Fruit fly (Drosophila melanogaster) whole organism, wandering third instar larva: ENCODE results near the gene Pus1.

Source experiments
- Jra ChIP-seq: sonication (Bioruptor generic); optimal IDR thresholded peaks from 2 replicates; lab custom pipeline; 2016; ENCODE audit warnings: missing biosample characterization, missing genetic modification characterization
- Myc ChIP-seq: fragments of >200 bp; optimal IDR thresholded peaks from 2 replicates; lab custom pipeline; 2017
- Rel ChIP-seq, 2 experiments: fragments of 200-800 bp; sonication (Bioruptor generic) in 1 of 2; optimal IDR thresholded peaks; 2 replicates in 1 of 2; 3 replicates in 1 of 2; lab custom pipeline; 2016 to 2019; ENCODE audit warnings: mild to moderate bottlenecking in 2 of 2, missing biosample characterization in 2 of 2, missing genetic modification characterization in 2 of 2, moderate library complexity in 1 of 2
- Sp1 ChIP-seq: fragments of 200-800 bp; sonication (Bioruptor generic); optimal IDR thresholded peaks from 3 replicates; lab custom pipeline; 2019; ENCODE audit warnings: missing biosample characterization, mild to moderate bottlenecking, missing genetic modification characterization, moderate library complexity
- br ChIP-seq: fragments of 200-800 bp; sonication (Bioruptor generic); optimal IDR thresholded peaks from 2 replicates; lab custom pipeline; 2016; ENCODE audit warnings: missing biosample characterization, missing genetic modification characterization
- dsf ChIP-seq: sonication (Bioruptor generic); optimal IDR thresholded peaks from 2 replicates; lab custom pipeline; 2016; ENCODE audit warnings: missing biosample characterization, missing genetic modification characterization, borderline replicate concordance
- ey ChIP-seq: fragments of 200-800 bp; sonication (Bioruptor generic); optimal IDR thresholded peaks from 2 replicates; lab custom pipeline; 2016; ENCODE audit warnings: missing biosample characterization, missing genetic modification characterization
- fru ChIP-seq: fragments of 200-800 bp; sonication (Bioruptor generic); optimal IDR thresholded peaks from 3 replicates; lab custom pipeline; 2016; ENCODE audit warnings: missing biosample characterization, mild to moderate bottlenecking, missing genetic modification characterization
- jim ChIP-seq: fragments of 175-275, 200-325 bp; sonication (Bioruptor generic); optimal IDR thresholded peaks from 2 replicates; lab custom pipeline; 2016; ENCODE audit warnings: missing biosample characterization, mild to moderate bottlenecking, missing genetic modification characterization
- usp ChIP-seq: fragments of >200 bp; optimal IDR thresholded peaks from 2 replicates; lab custom pipeline; 2017; ENCODE audit warnings: missing biosample characterization, missing genetic modification characterization

DNA sequence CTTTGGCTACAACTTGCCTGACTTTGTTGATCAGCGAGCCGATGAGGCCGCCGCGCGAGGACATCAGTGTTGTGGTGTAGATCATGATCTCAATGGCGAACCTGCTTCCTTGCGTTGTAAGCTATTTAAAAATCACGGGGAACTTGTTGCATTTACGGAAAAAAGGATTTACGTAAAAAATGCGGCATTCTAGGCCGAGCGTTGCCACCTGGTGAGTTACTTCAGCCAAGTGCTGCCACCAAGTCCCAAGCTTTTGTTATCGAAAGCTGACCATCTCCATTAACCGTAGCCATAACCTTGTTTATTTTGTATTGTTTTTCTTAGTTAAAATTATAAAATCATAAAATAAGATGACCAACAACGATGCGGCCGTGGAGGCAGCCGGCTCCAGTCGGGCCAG lies 15.7 kb downstream of the Pus1 start, which contains the start of the genes TFAM and CG5412:
- TF ChIP-seq Sp1 (GFP tag; lab: Kevin White, UChicago) (no peak), jim (GFP tag; lab: Kevin White, UChicago) (no peak), fru (GFP tag; lab: Kevin White, UChicago) (no peak), usp (GFP tag; lab: Kevin White, UChicago) (no peak), Myc (lab: Kevin White, UChicago) (no peak), Rel (GFP tag; optimal IDR thresholded peaks at IDR 0.05; lab: Kevin White, UChicago) (no peak), Rel (tag; optimal IDR thresholded peaks at IDR 0.05; lab: Kevin White, UChicago) (no peak), br (GFP tag; lab: Kevin White, UChicago) (no peak), Jra (GFP tag; lab: Kevin White, UChicago) (no peak), dsf (GFP tag; lab: Kevin White, UChicago) (no peak), ey (GFP tag; lab: Kevin White, UChicago) (no peak)
